Fruit fly (Drosophila melanogaster): ENCODE results near the gene squ.

The squ gene

dm6 chr2L:16720707-16721700 is 41.1 kb downstream of the squ start (continued):
- no peak for TF ChIP-seq Vsx2 (GFP tag; optimal IDR thresholded peaks at IDR 0.05; ENCODE audit: partially characterized antibody)
- TF ChIP-seq CG9705 (GFP tag; optimal IDR thresholded peaks at IDR 0.05), result peak; percentile 63
- peak; percentile 97 for TF ChIP-seq brk (GFP tag; optimal IDR thresholded peaks at IDR 0.05)
- TF ChIP-seq dl (GFP tag; optimal IDR thresholded peaks at IDR 0.05; ENCODE audit: insufficient read depth in 1 of 2, partially characterized antibody in 2 of 2), result no peak
- TF ChIP-seq OdsH (GFP tag; optimal IDR thresholded peaks at IDR 0.05), result peak; percentile 98
- TF ChIP-seq dmrt93B (GFP tag; optimal IDR thresholded peaks at IDR 0.05), result peak; percentile 93
- peak; percentile 98 for TF ChIP-seq rgr (GFP tag; optimal IDR thresholded peaks at IDR 0.05)
- peak; percentile 94 for TF ChIP-seq tai (GFP tag; optimal IDR thresholded peaks at IDR 0.05)
- peak; percentile 58 for TF ChIP-seq Dif (GFP tag; optimal IDR thresholded peaks at IDR 0.05; ENCODE audit: partially characterized antibody)
- TF ChIP-seq Abd-B (GFP tag; optimal IDR thresholded peaks at IDR 0.05), result no peak
- TF ChIP-seq foxo (GFP tag; optimal IDR thresholded peaks at IDR 0.05), result peak; percentile 73 to 98
- no peak for TF ChIP-seq usp (GFP tag; optimal IDR thresholded peaks at IDR 0.05)

dm6 chr2L:16722596-16722995 is 42.7 kb downstream of the squ start:
- TF ChIP-seq dl (GFP tag; optimal IDR thresholded peaks at IDR 0.05; ENCODE audit: insufficient read depth in 1 of 2, partially characterized antibody in 2 of 2) (no peak), Dif (GFP tag; optimal IDR thresholded peaks at IDR 0.05; ENCODE audit: partially characterized antibody) (no peak), ey (GFP tag; optimal IDR thresholded peaks at IDR 0.05) (no peak), pan (optimal IDR thresholded peaks at IDR 0.05) (no peak)

dm6 chr2L:16727578-16728023 is 47.7 kb downstream of the squ start, which contains the start of gene VhaSFD:
Gene VhaSFD (minus strand): TSS chr2L:16727826.
- TF ChIP-seq dsf (GFP tag; optimal IDR thresholded peaks at IDR 0.05; ENCODE audit: borderline replicate concordance) (no peak), psq (GFP tag; optimal IDR thresholded peaks at IDR 0.05) (no peak), lola (GFP tag; optimal IDR thresholded peaks at IDR 0.05) (no peak), GATAd (GFP tag; optimal IDR thresholded peaks at IDR 0.05) (no peak), ey (GFP tag; optimal IDR thresholded peaks at IDR 0.05) (no peak), rgr (GFP tag; optimal IDR thresholded peaks at IDR 0.05) (peak; percentile 20), jim (GFP tag; optimal IDR thresholded peaks at IDR 0.05) (no peak), OdsH (GFP tag; optimal IDR thresholded peaks at IDR 0.05) (peak; percentile 29), tai (GFP tag; optimal IDR thresholded peaks at IDR 0.05) (no peak), Dif (GFP tag; optimal IDR thresholded peaks at IDR 0.05; ENCODE audit: partially characterized antibody) (no peak), HLH106 (tag; optimal IDR thresholded peaks at IDR 0.05) (peak; percentile 34), Hr83 (GFP tag; optimal IDR thresholded peaks at IDR 0.05; ENCODE audit: poor library complexity, severe bottlenecking) (no peak), Rel (GFP tag; optimal IDR thresholded peaks at IDR 0.05) (no peak), Rel (tag; optimal IDR thresholded peaks at IDR 0.05) (peak; percentile 80), Mio (GFP tag; optimal IDR thresholded peaks at IDR 0.05) (no peak), N (GFP tag; optimal IDR thresholded peaks at IDR 0.05) (no peak), dmrt93B (GFP tag; optimal IDR thresholded peaks at IDR 0.05) (no peak), woc (GFP tag; optimal IDR thresholded peaks at IDR 0.05) (no peak), dl (GFP tag; optimal IDR thresholded peaks at IDR 0.05; ENCODE audit: insufficient read depth in 1 of 2, partially characterized antibody in 2 of 2) (no peak), Vsx2 (GFP tag; optimal IDR thresholded peaks at IDR 0.05; ENCODE audit: partially characterized antibody) (no peak), Abd-B (GFP tag; optimal IDR thresholded peaks at IDR 0.05) (no peak), Hr78 (GFP tag; optimal IDR thresholded peaks at IDR 0.05) (no peak), h (GFP tag; optimal IDR thresholded peaks at IDR 0.05) (no peak), fru (GFP tag; optimal IDR thresholded peaks at IDR 0.05) (no peak), br (GFP tag; optimal IDR thresholded peaks at IDR 0.05) (no peak), sv (GFP tag; optimal IDR thresholded peaks at IDR 0.05) (no peak), pan (optimal IDR thresholded peaks at IDR 0.05) (no peak), Jra (GFP tag; optimal IDR thresholded peaks at IDR 0.05) (no peak), Hnf4 (GFP tag; optimal IDR thresholded peaks at IDR 0.05) (no peak), foxo (GFP tag; optimal IDR thresholded peaks at IDR 0.05) (no peak), Sp1 (GFP tag; optimal IDR thresholded peaks at IDR 0.05) (peak; percentile 35), CG9705 (GFP tag; optimal IDR thresholded peaks at IDR 0.05) (peak; percentile 49), CrebA (GFP tag; optimal IDR thresholded peaks at IDR 0.05; ENCODE audit: borderline replicate concordance) (no peak), Dfd (GFP tag; optimal IDR thresholded peaks at IDR 0.05) (no peak), usp (GFP tag; optimal IDR thresholded peaks at IDR 0.05) (no peak), CG32264 (GFP tag; optimal IDR thresholded peaks at IDR 0.05) (no peak), sage (GFP tag; optimal IDR thresholded peaks at IDR 0.05) (no peak)

Data from whole organism, wandering third instar larva.